Worm (Caenorhabditis elegans) whole organism, L2 larva: ENCODE data around the gene F41B4.2.

ENCODE experiments used
- F13H6.1 ChIP-seq: sonication (generic microtip); optimal IDR thresholded peaks from 2 replicates; lab custom pipeline; 2016; ENCODE audit warnings: missing genetic modification characterization, missing compliant biosample characterization
- alr-1 ChIP-seq: fragments of 150-350 bp; optimal IDR thresholded peaks from 2 replicates; lab custom pipeline; 2014; ENCODE audit warnings: missing biosample characterization, missing genetic modification characterization
- aly-2 ChIP-seq: fragments of 150-350 bp; optimal IDR thresholded peaks from 2 replicates; lab custom pipeline; 2014; ENCODE audit warnings: missing biosample characterization, missing genetic modification characterization
- ama-1 ChIP-seq: fragments of 150-350 bp; optimal IDR thresholded peaks from 2 replicates; lab custom pipeline; 2018; ENCODE audit warnings: inconsistent platforms
- blmp-1 ChIP-seq: sonication (generic microtip); optimal IDR thresholded peaks from 2 replicates; lab custom pipeline; 2017; ENCODE audit warnings: missing genetic modification characterization, mild to moderate bottlenecking, missing compliant biosample characterization, antibody characterized with exemption, moderate library complexity; ENCODE audit not compliant: insufficient read depth
- ceh-16 ChIP-seq: fragments of 150-350 bp; optimal IDR thresholded peaks from 2 replicates; lab custom pipeline; 2014; ENCODE audit warnings: missing biosample characterization, missing genetic modification characterization
- crh-2 ChIP-seq: sonication (generic microtip); optimal IDR thresholded peaks from 2 replicates; lab custom pipeline; 2017; ENCODE audit warnings: missing biosample characterization, missing genetic modification characterization
- dmd-4 ChIP-seq: sonication (generic microtip); optimal IDR thresholded peaks from 2 replicates; lab custom pipeline; 2017; ENCODE audit warnings: missing biosample characterization, missing genetic modification characterization
- egl-27 ChIP-seq: sonication (generic microtip); optimal IDR thresholded peaks from 3 replicates; lab custom pipeline; 2017; ENCODE audit warnings: missing biosample characterization, missing genetic modification reagents, missing genetic modification characterization
- elt-1 ChIP-seq: fragments of 150-350 bp; optimal IDR thresholded peaks from 2 replicates; lab custom pipeline; 2014; ENCODE audit warnings: missing biosample characterization, missing genetic modification characterization
- fos-1 ChIP-seq: fragments of 150-350 bp; optimal IDR thresholded peaks from 2 replicates; lab custom pipeline; 2014; ENCODE audit warnings: missing biosample characterization, missing genetic modification characterization
- lsy-2 ChIP-seq, 2 experiments: fragments of 150-350 bp in 1 of 2; sonication (generic microtip) in 1 of 2; optimal IDR thresholded peaks; 2 replicates each; lab custom pipeline; 2014 to 2017; ENCODE audit warnings: missing biosample characterization in 2 of 2, missing genetic modification characterization in 2 of 2
- nhr-10 ChIP-seq: sonication (generic microtip); optimal IDR thresholded peaks from 2 replicates; lab custom pipeline; 2017; ENCODE audit warnings: missing biosample characterization, missing genetic modification characterization
- nhr-11 ChIP-seq: fragments of 150-350 bp; optimal IDR thresholded peaks from 2 replicates; lab custom pipeline; 2014; ENCODE audit warnings: missing biosample characterization, missing genetic modification characterization
- nhr-12 ChIP-seq: fragments of 150-350 bp; optimal IDR thresholded peaks from 2 replicates; lab custom pipeline; 2014; ENCODE audit warnings: missing biosample characterization, missing genetic modification characterization
- nhr-129 ChIP-seq: fragments of 150-350 bp; optimal IDR thresholded peaks from 2 replicates; lab custom pipeline; 2014; ENCODE audit warnings: missing biosample characterization, missing genetic modification characterization
- nhr-23 ChIP-seq: fragments of 150-350 bp; optimal IDR thresholded peaks from 2 replicates; lab custom pipeline; 2014; ENCODE audit warnings: missing biosample characterization, missing genetic modification reagents, missing genetic modification characterization
- nhr-237 ChIP-seq: fragments of 150-350 bp; optimal IDR thresholded peaks from 2 replicates; lab custom pipeline; 2014; ENCODE audit warnings: missing biosample characterization, missing genetic modification characterization
- nhr-6 ChIP-seq: fragments of 150-350 bp; optimal IDR thresholded peaks from 2 replicates; lab custom pipeline; 2014; ENCODE audit warnings: missing biosample characterization, missing genetic modification characterization
- peb-1 ChIP-seq: fragments of 150-350 bp; optimal IDR thresholded peaks from 2 replicates; lab custom pipeline; 2014; ENCODE audit warnings: missing biosample characterization, missing genetic modification characterization
- sem-4 ChIP-seq: fragments of 150-350 bp; optimal IDR thresholded peaks from 2 replicates; lab custom pipeline; 2014; ENCODE audit warnings: missing biosample characterization, missing genetic modification reagents, missing genetic modification characterization
- sma-3 ChIP-seq: sonication (generic microtip); optimal IDR thresholded peaks from 2 replicates; lab custom pipeline; 2016; ENCODE audit warnings: missing genetic modification reagents, missing genetic modification characterization, missing compliant biosample characterization
- sma-9 ChIP-seq, 2 experiments: fragments of 150-350 bp in 1 of 2; sonication (generic microtip) in 1 of 2; optimal IDR thresholded peaks; 2 replicates each; lab custom pipeline; 2014 to 2016; ENCODE audit warnings: missing genetic modification characterization in 2 of 2, mild to moderate bottlenecking in 1 of 2, missing biosample characterization in 1 of 2, missing compliant biosample characterization in 1 of 2, missing genetic modification reagents in 1 of 2, moderate library complexity in 1 of 2
- snpc-4 ChIP-seq: fragments of 150-350 bp; optimal IDR thresholded peaks from 2 replicates; lab custom pipeline; 2014; ENCODE audit warnings: missing biosample characterization, missing genetic modification characterization
- unc-62 ChIP-seq: fragments of 150-350 bp; optimal IDR thresholded peaks from 2 replicates; lab custom pipeline; 2014; ENCODE audit warnings: missing biosample characterization, missing genetic modification reagents, missing genetic modification characterization
- zag-1 ChIP-seq: fragments of 150-350 bp; optimal IDR thresholded peaks from 2 replicates; lab custom pipeline; 2014; ENCODE audit warnings: missing biosample characterization, missing genetic modification characterization
- ztf-4 ChIP-seq: fragments of 150-350 bp; optimal IDR thresholded peaks from 2 replicates; lab custom pipeline; 2014; ENCODE audit warnings: missing biosample characterization, missing genetic modification characterization

Gene F41B4.2

DNA sequence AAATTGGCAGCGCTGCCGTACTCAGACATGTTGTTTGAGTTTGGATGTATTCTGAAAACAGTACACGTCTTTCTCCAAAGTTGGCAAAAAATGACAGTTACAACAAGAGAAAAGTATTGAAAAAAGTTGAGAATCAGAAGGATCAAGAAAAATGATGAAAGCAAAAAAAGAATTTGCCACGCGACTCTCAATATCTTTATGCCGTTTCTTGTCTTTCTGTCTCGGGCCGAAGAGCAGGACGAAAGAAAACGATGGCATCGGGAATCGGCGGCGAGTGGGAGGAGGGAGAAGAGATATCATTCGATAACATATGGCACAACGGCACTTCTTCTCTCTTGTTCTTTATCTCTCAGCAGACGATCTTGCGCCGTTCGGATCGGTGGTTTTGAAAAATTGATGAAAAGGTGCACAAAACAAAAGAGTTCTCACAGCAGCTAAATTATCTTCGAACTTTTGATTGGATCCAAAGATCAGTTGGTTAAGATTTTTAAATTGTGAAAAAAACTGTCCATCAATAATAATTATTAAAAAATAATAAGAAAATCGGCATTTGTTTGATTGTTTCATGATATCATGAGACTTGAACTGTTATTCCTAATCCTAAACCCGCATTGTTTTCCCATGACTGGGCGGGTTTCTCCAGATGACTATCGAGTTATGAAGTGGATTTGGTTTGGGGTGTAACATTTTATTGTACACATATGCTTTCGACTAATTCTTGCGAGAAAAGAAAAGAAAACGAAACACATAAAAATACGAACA is 11.7 kb downstream of the F41B4.2 start, which contains the start of gene gei-15:
TSS of gene gei-15 (minus strand) at position 51 of the 762 bp plus-strand sequence.
- TF ChIP-seq F13H6.1 (peak; percentile 29), lsy-2 (tag; optimal IDR thresholded peaks at IDR 0.05; lab: Kevin White, UChicago) (no peak), sma-9 (GFP tag; optimal IDR thresholded peaks at IDR 0.05; lab: Kevin White, UChicago) (peak; percentile 30), sma-9 (tag; optimal IDR thresholded peaks at IDR 0.05; lab: Kevin White, UChicago) (no peak), nhr-129 (tag; lab: Kevin White, UChicago) (peak; percentile 25)

DNA sequence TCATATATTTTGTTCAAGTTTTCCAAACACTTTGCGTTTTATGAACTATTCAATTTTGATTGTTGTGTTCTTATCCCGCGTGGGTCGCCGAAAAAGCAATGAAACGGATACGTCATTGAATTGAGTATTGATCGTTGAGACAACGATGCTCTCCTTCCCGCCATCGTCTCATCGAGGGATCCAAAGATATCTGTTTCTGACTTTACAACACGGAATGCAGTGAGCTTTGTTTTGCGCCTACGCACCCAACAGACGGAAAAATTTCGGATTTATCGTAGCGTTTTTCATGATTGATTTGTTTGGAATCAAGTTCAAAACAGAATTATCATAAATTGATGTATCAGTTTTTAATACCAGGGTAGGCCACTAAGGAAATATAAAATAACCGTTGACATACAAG is 12.5 kb downstream of the F41B4.2 start:
- TF ChIP-seq crh-2 (tag; lab: Kevin White, UChicago) (no peak), F13H6.1 (peak; percentile 18), nhr-6 (tag; lab: Kevin White, UChicago) (no peak), zag-1 (no peak), nhr-129 (tag; lab: Kevin White, UChicago) (peak; percentile 27), sma-9 (GFP tag; optimal IDR thresholded peaks at IDR 0.05; lab: Kevin White, UChicago) (peak; percentile 21), sma-9 (tag; optimal IDR thresholded peaks at IDR 0.05; lab: Kevin White, UChicago) (no peak), ama-1 (lab: Kevin White, UChicago) (no peak)
- TF ChIP-seq, all 48 proteins: peak for 3

ce11 chrX:6819633-6820032 is 15.4 kb downstream of the F41B4.2 start:
- TF ChIP-seq nhr-23 (tag; lab: Kevin White, UChicago) (no peak), fos-1 (tag; lab: Kevin White, UChicago) (peak; percentile 57)

DNA sequence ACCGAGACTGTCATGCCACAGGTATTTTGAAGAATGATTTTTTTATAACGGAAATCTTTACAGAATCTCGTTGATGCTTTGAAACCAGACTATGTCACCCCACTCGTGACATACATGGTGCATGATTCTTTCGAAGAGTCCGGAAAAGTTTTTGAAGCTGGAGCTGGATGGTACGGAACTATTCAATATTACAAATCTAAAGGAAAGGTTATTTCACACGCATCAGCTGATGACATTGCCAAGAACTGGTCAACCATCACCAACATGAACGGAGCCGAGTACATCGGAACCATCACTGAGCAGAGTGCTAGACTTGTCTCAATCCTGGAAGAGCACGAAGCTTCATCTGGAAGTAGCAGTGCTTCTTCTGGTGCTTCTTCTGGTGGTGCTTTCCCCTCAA is 15.9 kb downstream of the F41B4.2 start:
- TF ChIP-seq ama-1 (lab: Kevin White, UChicago) (no peak), nhr-23 (tag; lab: Kevin White, UChicago) (no peak), aly-2 (tag; lab: Kevin White, UChicago) (no peak), sem-4 (tag; lab: Kevin White, UChicago) (no peak), lsy-2 (tag; optimal IDR thresholded peaks at IDR 0.05; lab: Kevin White, UChicago) (no peak), nhr-11 (tag; lab: Kevin White, UChicago) (no peak), zag-1 (no peak), ceh-16 (tag; lab: Kevin White, UChicago) (no peak), unc-62 (GFP tag; lab: Kevin White, UChicago) (no peak), nhr-10 (tag; lab: Kevin White, UChicago) (no peak)

DNA sequence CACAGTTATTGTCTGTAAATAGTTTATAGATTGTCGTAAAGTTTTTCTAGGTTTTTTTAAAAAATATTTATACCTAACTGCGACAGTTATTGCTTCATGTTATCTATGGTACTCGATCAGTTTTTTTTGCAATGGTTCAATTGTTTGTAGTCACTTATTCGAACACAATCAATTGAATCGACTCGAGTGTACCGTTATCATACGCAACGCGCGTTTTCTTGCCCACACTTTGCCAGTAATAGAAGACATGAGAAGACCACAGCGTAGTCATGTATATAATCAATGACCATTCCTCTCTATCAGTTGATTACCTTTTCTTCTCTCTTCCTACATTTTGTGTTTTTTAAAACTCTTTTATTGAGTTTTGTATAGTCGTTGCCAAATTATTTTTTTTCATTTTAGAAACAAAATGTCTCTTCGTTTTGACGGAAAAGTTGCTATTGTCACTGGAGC is 17.0 kb downstream of the F41B4.2 start, which contains the start of gene dhs-28:
TSS of gene dhs-28 (plus strand) at position 403 of the 453 bp plus-strand sequence.
- no peak for TF ChIP-seq nhr-6 (tag; lab: Kevin White, UChicago)
- TF ChIP-seq sma-9 (GFP tag; optimal IDR thresholded peaks at IDR 0.05; lab: Kevin White, UChicago) = peak; percentile 68
- TF ChIP-seq sma-9 (tag; optimal IDR thresholded peaks at IDR 0.05; lab: Kevin White, UChicago) = no peak
- TF ChIP-seq sma-3 (GFP tag; lab: Kevin White, UChicago) = peak; percentile 40
- TF ChIP-seq dmd-4 (tag; lab: Kevin White, UChicago) = no peak
- TF ChIP-seq peb-1 (tag; lab: Kevin White, UChicago) = no peak
- TF ChIP-seq fos-1 (tag; lab: Kevin White, UChicago) = peak; percentile 84
- TF ChIP-seq snpc-4 (tag; lab: Kevin White, UChicago) = no peak
- no peak for TF ChIP-seq elt-1
- no peak for TF ChIP-seq alr-1 (tag; lab: Kevin White, UChicago)
- TF ChIP-seq F13H6.1 = peak; percentile 26
- TF ChIP-seq ama-1 (lab: Kevin White, UChicago) = peak; percentile 27
- TF ChIP-seq crh-2 (tag; lab: Kevin White, UChicago) = peak; percentile 53

DNA sequence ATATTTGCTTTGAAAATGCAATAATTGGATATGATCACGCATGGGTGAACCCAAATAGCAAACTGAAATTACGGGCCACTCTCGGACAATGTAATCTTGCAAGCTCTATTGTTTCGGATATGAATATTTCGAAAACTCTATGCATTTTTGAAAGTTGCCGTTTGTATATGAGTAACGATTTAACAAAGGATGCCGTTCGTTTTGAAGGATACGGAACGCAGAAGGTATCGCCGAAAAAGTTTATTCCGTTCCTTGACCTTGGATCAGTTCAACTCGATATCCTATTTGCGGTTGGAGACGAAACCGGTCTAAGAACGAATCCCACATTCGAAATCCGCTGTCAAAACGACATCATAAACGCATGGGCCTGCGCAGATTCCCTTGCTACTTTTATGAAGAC is 22.0 kb downstream of the F41B4.2 start:
- TF ChIP-seq ztf-4 (tag; lab: Kevin White, UChicago) (no peak), blmp-1 (tag; lab: Kevin White, UChicago) (no peak), nhr-237 (tag; lab: Kevin White, UChicago) (no peak), sma-9 (GFP tag; optimal IDR thresholded peaks at IDR 0.05; lab: Kevin White, UChicago) (no peak), sma-9 (tag; optimal IDR thresholded peaks at IDR 0.05; lab: Kevin White, UChicago) (no peak), unc-62 (GFP tag; lab: Kevin White, UChicago) (no peak), nhr-12 (no peak), egl-27 (no peak)
